Fruit fly (Drosophila melanogaster): ENCODE measurements around the gene Dref.

Dref gene

dm6 chr2L:9937908-9938307, 29.1 kb downstream of the Dref start, which contains the start of gene Arglu1 (continued):
- TF ChIP-seq CG32772 (GFP tag; IDR thresholded peaks at IDR 0.05) (peak; percentile 77), Myb (GFP tag; optimal IDR thresholded peaks at IDR 0.05) (peak; percentile 26), CG31224 (GFP tag; IDR thresholded peaks at IDR 0.05) (no peak), CG2875 (GFP tag; optimal IDR thresholded peaks at IDR 0.05) (no peak), run (tag; optimal IDR thresholded peaks at IDR 0.05) (no peak), fu2 (GFP tag; optimal IDR thresholded peaks at IDR 0.05) (no peak), slp2 (GFP tag; optimal IDR thresholded peaks at IDR 0.05) (no peak), cato (GFP tag; optimal IDR thresholded peaks at IDR 0.05; ENCODE audit: borderline replicate concordance) (no peak), ab (GFP tag; optimal IDR thresholded peaks at IDR 0.05) (no peak), sim (GFP tag; IDR thresholded peaks at IDR 0.05) (no peak), Dip2 (GFP tag; IDR thresholded peaks at IDR 0.05) (no peak), Sry-β (GFP tag; optimal IDR thresholded peaks at IDR 0.05) (no peak), CG13123 (GFP tag; optimal IDR thresholded peaks at IDR 0.05) (no peak), gcm (GFP tag; optimal IDR thresholded peaks at IDR 0.05) (no peak), pan (optimal IDR thresholded peaks at IDR 0.05) (no peak), pan (GFP tag; optimal IDR thresholded peaks at IDR 0.05 in 1 of 2, IDR thresholded peaks at IDR 0.05 in 1 of 2) (peak in 1 of 2 experiments; percentile 41), Trl (optimal IDR thresholded peaks at IDR 0.05) (no peak), Trl (GFP tag; optimal IDR thresholded peaks at IDR 0.05) (peak; percentile 23), D19B (GFP tag; optimal IDR thresholded peaks at IDR 0.05) (no peak), dysf (GFP tag; IDR thresholded peaks at IDR 0.05) (no peak), pita (GFP tag; optimal IDR thresholded peaks at IDR 0.05) (no peak), Fer1 (GFP tag; optimal IDR thresholded peaks at IDR 0.05) (no peak), fd3F (GFP tag; optimal IDR thresholded peaks at IDR 0.05) (no peak), Hmr (GFP tag; optimal IDR thresholded peaks at IDR 0.05) (no peak), CG9609 (GFP tag; optimal IDR thresholded peaks at IDR 0.05) (no peak), fd96Cb (tag; optimal IDR thresholded peaks at IDR 0.05) (no peak), CG1602 (GFP tag; optimal IDR thresholded peaks at IDR 0.05) (no peak), nau (GFP tag; optimal IDR thresholded peaks at IDR 0.05) (no peak), hb (GFP tag; IDR thresholded peaks at IDR 0.05; ENCODE audit: partially characterized antibody) (no peak), CG2889 (GFP tag; IDR thresholded peaks at IDR 0.05) (no peak), gsb-n (tag; optimal IDR thresholded peaks at IDR 0.05) (no peak), CG9437 (GFP tag; optimal IDR thresholded peaks at IDR 0.05) (no peak), CG5953 (GFP tag; IDR thresholded peaks at IDR 0.05) (no peak), Neu2 (GFP tag; optimal IDR thresholded peaks at IDR 0.05; ENCODE audit: borderline replicate concordance) (no peak), ems (GFP tag; optimal IDR thresholded peaks at IDR 0.05) (peak; percentile 28), CG15011 (GFP tag; optimal IDR thresholded peaks at IDR 0.05) (no peak), BEAF-32 (GFP tag; optimal IDR thresholded peaks at IDR 0.05) (peak; percentile 6), CG13296 (GFP tag; optimal IDR thresholded peaks at IDR 0.05) (no peak), vvl (GFP tag; IDR thresholded peaks at IDR 0.05) (0 out of 2 replicates have a peak, but pooled peaks have one; percentile 35), CG17385 (GFP tag; optimal IDR thresholded peaks at IDR 0.05) (no peak), tup (GFP tag; optimal IDR thresholded peaks at IDR 0.05) (no peak), hkb (optimal IDR thresholded peaks at IDR 0.05) (no peak), hkb (GFP tag; IDR thresholded peaks at IDR 0.05) (peak; percentile 28; the same call in 1 of the 2 replicates), CG4820 (GFP tag; optimal IDR thresholded peaks at IDR 0.05) (no peak), sob (GFP tag; IDR thresholded peaks at IDR 0.05) (peak; percentile 57; the same call in 1 of the 2 replicates), Taf1 (GFP tag; IDR thresholded peaks at IDR 0.05) (no peak), eve (GFP tag; optimal IDR thresholded peaks at IDR 0.05) (no peak), CG11723 (GFP tag; optimal IDR thresholded peaks at IDR 0.05) (no peak), Spps (tag; optimal IDR thresholded peaks at IDR 0.05) (no peak), CG12071 (GFP tag; optimal IDR thresholded peaks at IDR 0.05) (no peak), ssp (GFP tag; IDR thresholded peaks at IDR 0.05) (0 out of 2 replicates have a peak, but pooled peaks have one; percentile 18), prd (optimal IDR thresholded peaks at IDR 0.05) (no peak), prd (GFP tag; IDR thresholded peaks at IDR 0.05) (no peak)

Measured in whole organism, embryonic.